Fruit fly (Drosophila melanogaster) whole organism, larva: ENCODE results near the gene Oatp33Eb.

Experiments
- noc ChIP-seq: fragments of 200-800 bp; sonication (Bioruptor generic); optimal IDR thresholded peaks from 3 replicates; lab custom pipeline; 2019; ENCODE audit warnings: missing biosample characterization, mild to moderate bottlenecking, missing genetic modification characterization, moderate library complexity

The Oatp33Eb gene

dm6 chr2L:12435428-12435827 is 12.9 kb upstream of the Oatp33Eb start:
- no peak for TF ChIP-seq noc (tag; lab: Kevin White, UChicago)

- no peak for TF ChIP-seq noc (tag; lab: Kevin White, UChicago)
Measured at dm6 chr2L:12435976-12436771, 12.1 kb upstream of the Oatp33Eb start.

dm6 chr2L:12445743-12446142 is 2.5 kb upstream of the Oatp33Eb start, which contains the start of gene Oatp33Ea:
Oatp33Ea (minus strand) TSS chr2L:12445924.
- TF ChIP-seq noc (tag; lab: Kevin White, UChicago), result peak; percentile 21

- TF ChIP-seq noc (tag; lab: Kevin White, UChicago), result no peak
Measured at dm6 chr2L:12453192-12453800, 5.0 kb downstream of the Oatp33Eb start, which contains the start of gene CG5418. CG5418 (minus strand) TSS chr2L:12453242.

dm6 chr2L:12455049-12455448 is 6.8 kb downstream of the Oatp33Eb start:
- TF ChIP-seq noc (tag; lab: Kevin White, UChicago), result no peak

- no peak for TF ChIP-seq noc (tag; lab: Kevin White, UChicago)
Measured at dm6 chr2L:12455750-12456149, 7.5 kb downstream of the Oatp33Eb start.

dm6 chr2L:12457201-12457600 is 8.9 kb downstream of the Oatp33Eb start:
- TF ChIP-seq noc (tag; lab: Kevin White, UChicago), result no peak

- TF ChIP-seq noc (tag; lab: Kevin White, UChicago), result no peak
Measured at dm6 chr2L:12457715-12458114, 9.4 kb downstream of the Oatp33Eb start.

dm6 chr2L:12459191-12459590 is 10.9 kb downstream of the Oatp33Eb start:
- TF ChIP-seq noc (tag; lab: Kevin White, UChicago), result no peak

dm6 chr2L:12459841-12460240 is 11.6 kb downstream of the Oatp33Eb start:
- no peak for TF ChIP-seq noc (tag; lab: Kevin White, UChicago)

dm6 chr2L:12460767-12461739 is 12.8 kb downstream of the Oatp33Eb start:
- TF ChIP-seq noc (tag; lab: Kevin White, UChicago), result peak; percentile 92

dm6 chr2L:12463037-12463436 is 14.8 kb downstream of the Oatp33Eb start:
- TF ChIP-seq noc (tag; lab: Kevin White, UChicago), result no peak

- TF ChIP-seq noc (tag; lab: Kevin White, UChicago), result peak; percentile 13
Measured at dm6 chr2L:12464065-12464464, 15.8 kb downstream of the Oatp33Eb start.

- peak; percentile 62 for TF ChIP-seq noc (tag; lab: Kevin White, UChicago)
Measured at dm6 chr2L:12465164-12466011, 17.1 kb downstream of the Oatp33Eb start.
